Fruit fly (Drosophila melanogaster): Measurements from ENCODE around the gene Ugt37A1.

The Ugt37A1 gene

dm6 chr2L:20371451-20371850 is 2.5 kb downstream of the Ugt37A1 start (continued):
- TF ChIP-seq Blimp-1 (GFP tag; optimal IDR thresholded peaks at IDR 0.05): no peak
- TF ChIP-seq OdsH (GFP tag; optimal IDR thresholded peaks at IDR 0.05): peak; percentile 61
- TF ChIP-seq CG1621 (tag; optimal IDR thresholded peaks at IDR 0.05): no peak
- TF ChIP-seq CG8119 (GFP tag; IDR thresholded peaks at IDR 0.05): peak; percentile 89
- no peak for TF ChIP-seq fkh (GFP tag; optimal IDR thresholded peaks at IDR 0.05)
- TF ChIP-seq Met (GFP tag; optimal IDR thresholded peaks at IDR 0.05): no peak
- TF ChIP-seq Lpt (GFP tag; optimal IDR thresholded peaks at IDR 0.05): peak; percentile 76
- TF ChIP-seq CG6163 (GFP tag; IDR thresholded peaks at IDR 0.05): peak; percentile 91
- TF ChIP-seq cyc (GFP tag; optimal IDR thresholded peaks at IDR 0.05): peak; percentile 20
- TF ChIP-seq svp (GFP tag): peak; percentile 58
- peak; percentile 72 for TF ChIP-seq CG32006 (GFP tag; optimal IDR thresholded peaks at IDR 0.05)
- peak; percentile 60 for TF ChIP-seq CG10669 (GFP tag; optimal IDR thresholded peaks at IDR 0.05)
- peak; percentile 55 for TF ChIP-seq Hr4 (GFP tag; optimal IDR thresholded peaks at IDR 0.05)
- peak; percentile 56 for TF ChIP-seq CG11762 (GFP tag; optimal IDR thresholded peaks at IDR 0.05; ENCODE audit: insufficient read depth)
- peak; percentile 58 for TF ChIP-seq CG11294 (GFP tag; IDR thresholded peaks at IDR 0.05)
- TF ChIP-seq Eip93F (GFP tag; optimal IDR thresholded peaks at IDR 0.05): no peak
- TF ChIP-seq fd85E (GFP tag; optimal IDR thresholded peaks at IDR 0.05): no peak
- TF ChIP-seq CG31627 (GFP tag; optimal IDR thresholded peaks at IDR 0.05): no peak
- TF ChIP-seq Sox14 (GFP tag; optimal IDR thresholded peaks at IDR 0.05): peak; percentile 73
- TF ChIP-seq CG10631 (GFP tag; optimal IDR thresholded peaks at IDR 0.05): peak; percentile 83
- peak; percentile 34 for TF ChIP-seq CG16779 (tag; optimal IDR thresholded peaks at IDR 0.05)
- peak; percentile 63 for TF ChIP-seq CG6792 (GFP tag; optimal IDR thresholded peaks at IDR 0.05)

DNA sequence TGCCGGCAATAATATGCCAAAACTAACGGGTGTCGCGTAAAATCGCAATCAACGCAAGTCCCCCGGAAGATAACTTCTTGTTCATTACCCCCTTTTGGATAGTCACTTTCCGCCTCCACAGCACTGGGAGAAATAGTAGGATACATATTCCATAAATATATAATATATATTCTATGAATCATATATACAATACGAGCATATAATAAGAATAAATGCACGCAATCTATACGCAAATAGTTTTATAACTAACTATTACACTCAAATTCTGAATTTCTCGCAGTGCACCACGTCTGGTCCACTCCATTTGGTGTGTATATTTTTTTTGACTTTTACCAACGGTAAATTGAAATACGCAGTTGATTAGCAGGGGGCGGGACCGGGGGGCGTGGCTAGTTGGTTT is 3.8 kb downstream of the Ugt37A1 start:
- TF ChIP-seq CG4318 (GFP tag; optimal IDR thresholded peaks at IDR 0.05) (peak; percentile 48), acj6 (GFP tag; optimal IDR thresholded peaks at IDR 0.05) (peak; percentile 21), Sox14 (GFP tag; optimal IDR thresholded peaks at IDR 0.05) (no peak), CG15336 (GFP tag; IDR thresholded peaks at IDR 0.05) (peak; percentile 67), CG3919 (GFP tag; optimal IDR thresholded peaks at IDR 0.05) (peak; percentile 33), svp (GFP tag) (no peak), Gug (GFP tag; IDR thresholded peaks at IDR 0.05) (peak; percentile 27; the same call in 1 of the 2 replicates), Met (GFP tag; optimal IDR thresholded peaks at IDR 0.05) (no peak), achi (GFP tag; optimal IDR thresholded peaks at IDR 0.05) (peak; percentile 42), eg (GFP tag; IDR thresholded peaks at IDR 0.05) (peak; percentile 57; the same call in 2 of the 3 replicates), CG10631 (GFP tag; optimal IDR thresholded peaks at IDR 0.05) (peak; percentile 47), CG8119 (GFP tag; IDR thresholded peaks at IDR 0.05) (peak; percentile 50; the same call in 2 of the 3 replicates), Hr4 (GFP tag; optimal IDR thresholded peaks at IDR 0.05) (peak; percentile 35), Eip78C (GFP tag) (peak; percentile 45), salr (GFP tag; optimal IDR thresholded peaks at IDR 0.05) (peak in 1 of 2 experiments; percentile 40), CG6276 (GFP tag; optimal IDR thresholded peaks at IDR 0.05) (peak; percentile 55), fkh (GFP tag; optimal IDR thresholded peaks at IDR 0.05) (no peak), CG6163 (GFP tag; IDR thresholded peaks at IDR 0.05) (peak; percentile 59; the same call in 2 of the 3 replicates), vri (GFP tag; optimal IDR thresholded peaks at IDR 0.05) (no peak), dac (GFP tag; optimal IDR thresholded peaks at IDR 0.05) (peak; percentile 45), CG11762 (GFP tag; optimal IDR thresholded peaks at IDR 0.05; ENCODE audit: insufficient read depth) (peak; percentile 6), CG6854 (GFP tag; optimal IDR thresholded peaks at IDR 0.05) (no peak), OdsH (GFP tag; optimal IDR thresholded peaks at IDR 0.05) (peak; percentile 35), CG32006 (GFP tag; optimal IDR thresholded peaks at IDR 0.05) (peak; percentile 78), spab (GFP tag; optimal IDR thresholded peaks at IDR 0.05) (no peak)

DNA sequence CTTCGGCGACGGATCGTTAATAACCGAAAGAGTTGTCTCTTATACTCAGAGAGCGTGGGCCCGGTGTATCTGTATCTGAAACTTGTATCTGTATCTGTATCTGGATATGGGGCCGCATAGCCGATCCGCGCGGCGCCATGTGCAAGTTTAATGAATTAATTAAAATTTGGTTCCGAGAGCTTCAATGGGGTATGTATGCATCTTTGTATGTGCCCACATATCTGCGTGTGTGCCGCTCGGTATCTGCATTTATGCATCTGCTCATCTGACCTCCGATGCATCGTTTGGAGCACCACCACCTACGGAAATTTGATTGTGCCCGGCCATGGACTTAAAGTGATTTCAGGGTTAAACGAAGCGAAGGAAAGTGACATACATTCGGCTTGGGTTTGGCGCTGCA is 21.2 kb downstream of the Ugt37A1 start:
- no peak for TF ChIP-seq vri (GFP tag; optimal IDR thresholded peaks at IDR 0.05)
- no peak for TF ChIP-seq CG6276 (GFP tag; optimal IDR thresholded peaks at IDR 0.05)
- peak; percentile 41 for TF ChIP-seq svp (GFP tag)
- no peak for TF ChIP-seq Hr4 (GFP tag; optimal IDR thresholded peaks at IDR 0.05)
- TF ChIP-seq lz (GFP tag; optimal IDR thresholded peaks at IDR 0.05): no peak
